Fruit fly (Drosophila melanogaster) whole organism, embryonic: ENCODE measurements around the gene bark.

ENCODE experiments used
- Bgb ChIP-seq: fragments of 200-800 bp; sonication (Bioruptor generic); IDR thresholded peaks from 2 replicates; pipeline ENCODE4 v1.3.6; 2022; ENCODE audit warnings: missing biosample characterization, missing genetic modification characterization; ENCODE audit not compliant: partially characterized antibody
- CG10543 ChIP-seq: fragments of 200-800 bp; sonication (Bioruptor generic); optimal IDR thresholded peaks from 3 replicates; lab custom pipeline; 2017; ENCODE audit warnings: missing biosample characterization, mild to moderate bottlenecking, missing genetic modification characterization, moderate library complexity
- CG11247 ChIP-seq: fragments of 200-800 bp; sonication (Bioruptor generic); IDR thresholded peaks from 2 replicates; pipeline ENCODE4 v1.3.6; 2022; ENCODE audit warnings: missing biosample characterization, missing genetic modification characterization
- CG12155 ChIP-seq: fragments of 200-800 bp; sonication (Bioruptor generic); optimal IDR thresholded peaks from 3 replicates; lab custom pipeline; 2016; ENCODE audit warnings: missing biosample characterization, missing genetic modification characterization
- CG12236 ChIP-seq: fragments of 200-800 bp; sonication (Bioruptor generic); optimal IDR thresholded peaks from 2 replicates; lab custom pipeline; 2016; ENCODE audit warnings: missing biosample characterization, missing genetic modification characterization
- CG13424 ChIP-seq: fragments of 200-800 bp; sonication (Bioruptor generic); optimal IDR thresholded peaks from 2 replicates; lab custom pipeline; 2019; ENCODE audit warnings: missing biosample characterization, mild to moderate bottlenecking, missing genetic modification characterization, moderate library complexity
- CG15601 ChIP-seq: fragments of 200-800 bp; sonication (Bioruptor generic); optimal IDR thresholded peaks from 3 replicates; lab custom pipeline; 2019; ENCODE audit warnings: missing biosample characterization, mild to moderate bottlenecking, missing genetic modification characterization, moderate library complexity
- CG1602 ChIP-seq: fragments of 200-800 bp; sonication (Bioruptor generic); optimal IDR thresholded peaks from 3 replicates; lab custom pipeline; 2016; ENCODE audit warnings: missing biosample characterization, missing genetic modification characterization
- CG1603 ChIP-seq: fragments of 200-800 bp; sonication (Bioruptor generic); optimal IDR thresholded peaks from 2 replicates; lab custom pipeline; 2019; ENCODE audit warnings: missing biosample characterization, mild to moderate bottlenecking, missing genetic modification characterization, moderate library complexity
- CG17612 ChIP-seq: fragments of 200-800 bp; sonication (Bioruptor generic); IDR thresholded peaks from 2 replicates; pipeline ENCODE4 v1.3.6; 2022; ENCODE audit warnings: missing biosample characterization, missing genetic modification characterization
- CG17802 ChIP-seq: fragments of 200-800 bp; sonication (Bioruptor generic); optimal IDR thresholded peaks from 2 replicates; lab custom pipeline; 2018; ENCODE audit warnings: missing biosample characterization, mild to moderate bottlenecking, missing genetic modification characterization, moderate library complexity
- CG18262 ChIP-seq: fragments of 200-800 bp; optimal IDR thresholded peaks from 3 replicates; lab custom pipeline; 2019; ENCODE audit warnings: missing biosample characterization, mild to moderate bottlenecking, missing genetic modification characterization, moderate library complexity
- CG18476 ChIP-seq: fragments of 200-800 bp; sonication (Bioruptor generic); optimal IDR thresholded peaks from 2 replicates; lab custom pipeline; 2016; ENCODE audit warnings: missing biosample characterization, mild to moderate bottlenecking, missing genetic modification characterization
- CG2678 ChIP-seq: fragments of 200-800 bp; sonication (Bioruptor generic); optimal IDR thresholded peaks from 3 replicates; lab custom pipeline; 2019; ENCODE audit warnings: missing biosample characterization, mild to moderate bottlenecking, missing genetic modification characterization, moderate library complexity
- CG31224 ChIP-seq: fragments of 200-800 bp; sonication (Bioruptor generic); IDR thresholded peaks from 2 replicates; pipeline ENCODE4 v1.3.6; 2022; ENCODE audit warnings: missing biosample characterization, missing genetic modification characterization
- CG4328 ChIP-seq: fragments of 200-800 bp; sonication (Bioruptor generic); optimal IDR thresholded peaks from 3 replicates; lab custom pipeline; 2017; ENCODE audit warnings: missing biosample characterization, missing genetic modification reagents, missing genetic modification characterization
- CG6272 ChIP-seq: fragments of 200-800 bp; sonication (Bioruptor generic); IDR thresholded peaks from 2 replicates; pipeline ENCODE4 v1.3.6; 2022; ENCODE audit warnings: missing biosample characterization, missing genetic modification characterization
- CG6813 ChIP-seq: fragments of 200-800 bp; sonication (Bioruptor generic); optimal IDR thresholded peaks from 2 replicates; lab custom pipeline; 2017; ENCODE audit warnings: missing biosample characterization, missing genetic modification characterization, mild to moderate bottlenecking, moderate library complexity, missing genetic modification reagents
- CG9609 ChIP-seq: fragments of 200-800 bp; sonication (Bioruptor generic); optimal IDR thresholded peaks from 3 replicates; lab custom pipeline; 2016; ENCODE audit warnings: missing biosample characterization, missing genetic modification characterization
- CoRest ChIP-seq: fragments of 200-800 bp; sonication (Bioruptor generic); optimal IDR thresholded peaks from 3 replicates; lab custom pipeline; 2018; ENCODE audit warnings: missing biosample characterization, mild to moderate bottlenecking, missing genetic modification characterization, moderate library complexity
- Dll ChIP-seq: fragments of 200-800 bp; sonication (Bioruptor generic); IDR thresholded peaks from 4 replicates; pipeline ENCODE4 v1.3.6; 2022; ENCODE audit warnings: missing biosample characterization, missing genetic modification characterization; ENCODE audit not compliant: partially characterized antibody
- Doc2 ChIP-seq: fragments of 200-800 bp; sonication (Bioruptor generic); IDR thresholded peaks from 2 replicates; pipeline ENCODE4 v1.3.6; 2022; ENCODE audit warnings: missing biosample characterization, missing genetic modification characterization
- ERR ChIP-seq: fragments of 200-800 bp; sonication (Bioruptor generic); optimal IDR thresholded peaks from 2 replicates; lab custom pipeline; 2016; ENCODE audit warnings: missing biosample characterization, missing genetic modification characterization
- Elba2 ChIP-seq: fragments of 200-800 bp; sonication (Bioruptor generic); optimal IDR thresholded peaks from 3 replicates; lab custom pipeline; 2016; ENCODE audit warnings: missing biosample characterization, missing genetic modification characterization
- Hr51 ChIP-seq, 2 experiments: fragments of 200-800 bp; sonication (Bioruptor generic); optimal IDR thresholded peaks; 2 replicates in 1 of 2; 3 replicates in 1 of 2; lab custom pipeline; 2016 to 2018; ENCODE audit warnings: missing biosample characterization in 2 of 2, missing genetic modification characterization in 2 of 2, mild to moderate bottlenecking in 1 of 2, moderate library complexity in 1 of 2
- NC2α ChIP-seq: fragments of 200-800 bp; sonication (Bioruptor generic); optimal IDR thresholded peaks from 2 replicates; lab custom pipeline; 2016; ENCODE audit warnings: missing biosample characterization, missing genetic modification characterization
- NFAT ChIP-seq: fragments of 200-800 bp; sonication (Bioruptor generic); IDR thresholded peaks from 2 replicates; pipeline ENCODE4 v1.3.6; 2022; ENCODE audit warnings: missing biosample characterization, missing genetic modification characterization
- Neu2 ChIP-seq: fragments of 200-800 bp; sonication (Bioruptor generic); optimal IDR thresholded peaks from 3 replicates; lab custom pipeline; 2016; ENCODE audit warnings: missing biosample characterization, missing genetic modification characterization, borderline replicate concordance
- Sin3A ChIP-seq: fragments of >200 bp; optimal IDR thresholded peaks from 2 replicates; lab custom pipeline; 2018
- Ssrp ChIP-seq: fragments of 200-800 bp; sonication (Bioruptor generic); optimal IDR thresholded peaks from 2 replicates; lab custom pipeline; 2018; ENCODE audit warnings: missing biosample characterization, mild to moderate bottlenecking, missing genetic modification characterization, moderate library complexity
- Taf1 ChIP-seq: fragments of 200-800 bp; sonication (Bioruptor generic); IDR thresholded peaks from 2 replicates; pipeline ENCODE4 v1.3.6; 2022; ENCODE audit warnings: missing biosample characterization, missing genetic modification characterization
- Xbp1 ChIP-seq: fragments of 200-800 bp; sonication (Bioruptor generic); optimal IDR thresholded peaks from 3 replicates; lab custom pipeline; 2016; ENCODE audit warnings: missing biosample characterization, mild to moderate bottlenecking, missing genetic modification characterization
- br ChIP-seq: fragments of >200 bp; optimal IDR thresholded peaks from 2 replicates; lab custom pipeline; 2017
- bsh ChIP-seq, 2 experiments: fragments of 200-800 bp; sonication (Bioruptor generic); optimal IDR thresholded peaks; 2 replicates each; lab custom pipeline; 2017 to 2018; ENCODE audit warnings: mild to moderate bottlenecking in 2 of 2, missing biosample characterization in 2 of 2, missing genetic modification characterization in 2 of 2, moderate library complexity in 1 of 2
- btn ChIP-seq: fragments of 200-800 bp; sonication (Bioruptor generic); optimal IDR thresholded peaks from 2 replicates; lab custom pipeline; 2016; ENCODE audit warnings: missing biosample characterization, missing genetic modification characterization
- dpn ChIP-seq, 2 experiments: fragments of 200-800 bp; sonication (Bioruptor generic); optimal IDR thresholded peaks; 3 replicates each; lab custom pipeline; 2016; ENCODE audit warnings: missing biosample characterization in 2 of 2, missing genetic modification characterization in 2 of 2
- ind ChIP-seq: fragments of 200-800 bp; sonication (Bioruptor generic); optimal IDR thresholded peaks from 3 replicates; lab custom pipeline; 2016; ENCODE audit warnings: missing biosample characterization, missing genetic modification characterization
- kah ChIP-seq: fragments of 200-800 bp; sonication (Bioruptor generic); optimal IDR thresholded peaks from 2 replicates; lab custom pipeline; 2018; ENCODE audit warnings: missing biosample characterization, mild to moderate bottlenecking, missing genetic modification characterization
- kni ChIP-seq: fragments of 200-800 bp; sonication (Bioruptor generic); optimal IDR thresholded peaks from 3 replicates; lab custom pipeline; 2017; ENCODE audit warnings: mild to moderate bottlenecking, missing biosample characterization, missing genetic modification reagents, missing genetic modification characterization
- nau ChIP-seq: fragments of 200-800 bp; sonication (Bioruptor generic); optimal IDR thresholded peaks from 3 replicates; lab custom pipeline; 2017; ENCODE audit warnings: missing biosample characterization, mild to moderate bottlenecking, missing genetic modification characterization, missing genetic modification reagents
- nom ChIP-seq: fragments of 200-800 bp; sonication (Bioruptor generic); optimal IDR thresholded peaks from 2 replicates; lab custom pipeline; 2017; ENCODE audit warnings: missing biosample characterization, missing genetic modification characterization, mild to moderate bottlenecking, moderate library complexity, missing genetic modification reagents
- org-1 ChIP-seq: fragments of 200-800 bp; sonication (Bioruptor generic); optimal IDR thresholded peaks from 2 replicates; lab custom pipeline; 2017; ENCODE audit warnings: missing biosample characterization, missing genetic modification characterization
- pfk ChIP-seq: fragments of 200-800 bp; sonication (Bioruptor generic); optimal IDR thresholded peaks from 2 replicates; lab custom pipeline; 2018; ENCODE audit warnings: missing biosample characterization, mild to moderate bottlenecking, missing genetic modification characterization, moderate library complexity
- pros ChIP-seq: fragments of 200-800 bp; sonication (Bioruptor generic); optimal IDR thresholded peaks from 3 replicates; lab custom pipeline; 2019; ENCODE audit warnings: missing biosample characterization, mild to moderate bottlenecking, missing genetic modification characterization, moderate library complexity
- sd ChIP-seq: fragments of 200-800 bp; sonication (Bioruptor generic); optimal IDR thresholded peaks from 3 replicates; lab custom pipeline; 2018; ENCODE audit warnings: missing biosample characterization, mild to moderate bottlenecking, missing genetic modification characterization, moderate library complexity
- sima ChIP-seq: fragments of 200-800 bp; sonication (Bioruptor generic); optimal IDR thresholded peaks from 2 replicates; lab custom pipeline; 2016; ENCODE audit warnings: missing biosample characterization, missing genetic modification characterization
- sna ChIP-seq: fragments of 200-800 bp; sonication (Bioruptor generic); IDR thresholded peaks from 2 replicates; pipeline ENCODE4 v1.3.6; 2022; ENCODE audit warnings: missing biosample characterization, missing genetic modification characterization; ENCODE audit not compliant: partially characterized antibody
- unc-4 ChIP-seq: fragments of 200-800 bp; sonication (Bioruptor generic); IDR thresholded peaks from 2 replicates; pipeline ENCODE4 v1.3.6; 2022; ENCODE audit warnings: missing biosample characterization, missing genetic modification characterization; ENCODE audit not compliant: partially characterized antibody
- vnd ChIP-seq: fragments of 200-800 bp; sonication (Bioruptor generic); IDR thresholded peaks from 3 replicates; pipeline ENCODE4 v1.3.6; 2022; ENCODE audit warnings: missing biosample characterization, missing genetic modification characterization; ENCODE audit not compliant: partially characterized antibody
- yki ChIP-seq: fragments of >200 bp; optimal IDR thresholded peaks from 3 replicates; lab custom pipeline; 2018

The bark gene

DNA sequence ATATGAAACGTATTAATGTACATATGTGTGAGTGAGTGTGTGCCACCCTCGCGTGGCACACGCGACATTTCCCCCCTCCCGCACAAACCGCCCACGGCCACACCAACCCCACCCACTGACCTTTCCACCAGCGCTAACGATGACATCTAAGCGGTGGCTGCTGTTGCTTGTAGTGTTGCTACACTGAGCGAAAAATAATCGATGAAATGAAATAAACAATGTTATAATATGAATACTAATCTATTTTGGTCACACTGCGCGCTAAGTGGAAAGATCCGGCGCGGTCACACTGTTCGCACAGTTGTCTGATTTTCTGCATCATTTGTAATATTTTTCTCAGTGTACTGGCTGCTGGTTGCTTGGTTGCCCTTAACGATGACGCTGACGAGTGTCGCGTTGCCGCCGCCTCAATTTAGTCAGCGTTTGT, 45.3 kb downstream of the bark start (continued):
- TF ChIP-seq nom: no peak
- TF ChIP-seq CG6813 (GFP tag; lab: Kevin White, UChicago): peak; percentile 97
- peak; percentile 94 for TF ChIP-seq nau (GFP tag; lab: Kevin White, UChicago)
- no peak for TF ChIP-seq sna
- TF ChIP-seq br (lab: Kevin White, UChicago): no peak
- TF ChIP-seq CG4328 (GFP tag; lab: Kevin White, UChicago): peak; percentile 81
- TF ChIP-seq CG9609 (GFP tag; lab: Kevin White, UChicago): peak; percentile 95
- peak; percentile 99 for TF ChIP-seq CG1603 (tag; lab: Kevin White, UChicago)
- TF ChIP-seq CG6272 (GFP tag; lab: Robert Waterston, UW): peak; percentile 89
- TF ChIP-seq CG2678: peak; percentile 95
- TF ChIP-seq vnd: no peak
- TF ChIP-seq btn (GFP tag; lab: Kevin White, UChicago): peak; percentile 97
- TF ChIP-seq yki (lab: Kevin White, UChicago): no peak
- TF ChIP-seq CG17612 (GFP tag; lab: Robert Waterston, UW): peak; percentile 86
- peak; percentile 91 for TF ChIP-seq kah (GFP tag; lab: Kevin White, UChicago)
- TF ChIP-seq kni (GFP tag; lab: Kevin White, UChicago): peak; percentile 85
- TF ChIP-seq Hr51 (GFP tag; optimal IDR thresholded peaks at IDR 0.05; lab: Kevin White, UChicago): peak; percentile 92 to 95
- TF ChIP-seq Bgb (GFP tag; lab: Robert Waterston, UW): peak; percentile 26; the same call in 1 of the 2 replicates
- peak; percentile 93 for TF ChIP-seq CG12155 (GFP tag; lab: Kevin White, UChicago)
- peak; percentile 90 for TF ChIP-seq ERR
- peak; percentile 95 for TF ChIP-seq CG11247
- peak; percentile 97 for TF ChIP-seq CG1602
- peak; percentile 45; the same call in 1 of the 4 replicates for TF ChIP-seq Dll (GFP tag; lab: Robert Waterston, UW)
- TF ChIP-seq Doc2 (GFP tag; lab: Robert Waterston, UW): peak; percentile 68; the same call in 1 of the 2 replicates
- peak; percentile 96 for TF ChIP-seq org-1 (GFP tag; lab: Kevin White, UChicago)
- peak; percentile 91 for TF ChIP-seq CG17802 (tag; lab: Kevin White, UChicago)
- peak; percentile 77 for TF ChIP-seq NFAT (GFP tag; lab: Robert Waterston, UW)
- TF ChIP-seq sima: peak; percentile 88
- peak; percentile 96 for TF ChIP-seq CoRest (tag; lab: Kevin White, UChicago)
- no peak for TF ChIP-seq pfk (GFP tag; lab: Kevin White, UChicago)
- peak; percentile 97 for TF ChIP-seq Xbp1
- TF ChIP-seq ind (GFP tag; lab: Kevin White, UChicago): peak; percentile 94
- TF ChIP-seq bsh (GFP tag; optimal IDR thresholded peaks at IDR 0.05; lab: Kevin White, UChicago): peak in 1 of 2 experiments; percentile 99
- TF ChIP-seq Taf1 (GFP tag; lab: Robert Waterston, UW): peak; percentile 72; the same call in 1 of the 2 replicates
- peak; percentile 59 for TF ChIP-seq sd (tag; lab: Kevin White, UChicago)
- peak; percentile 76 for TF ChIP-seq pros
- TF ChIP-seq unc-4 (GFP tag; lab: Robert Waterston, UW): no peak
- TF ChIP-seq Elba2 (GFP tag; lab: Kevin White, UChicago): peak; percentile 89
- peak; percentile 97 for TF ChIP-seq Ssrp
- peak; percentile 81 for TF ChIP-seq CG10543 (GFP tag; lab: Kevin White, UChicago)
- TF ChIP-seq CG15601 (tag; lab: Kevin White, UChicago): peak; percentile 96
- peak; percentile 93 for TF ChIP-seq CG18476 (GFP tag; lab: Kevin White, UChicago)
- peak; percentile 83 for TF ChIP-seq CG31224 (GFP tag; lab: Robert Waterston, UW)
- peak; percentile 84 for TF ChIP-seq Neu2 (GFP tag; lab: Kevin White, UChicago)
- TF ChIP-seq CG13424 (tag; lab: Kevin White, UChicago): peak; percentile 95
- TF ChIP-seq NC2α: peak; percentile 94
- TF ChIP-seq CG18262 (tag; lab: Kevin White, UChicago): peak; percentile 98
- no peak for TF ChIP-seq Sin3A (lab: Kevin White, UChicago)
- TF ChIP-seq CG12236 (GFP tag; lab: Kevin White, UChicago): peak; percentile 97
- peak; percentile 96 for TF ChIP-seq dpn (GFP tag; optimal IDR thresholded peaks at IDR 0.05; lab: Kevin White, UChicago)
